Worm (Caenorhabditis elegans): ENCODE results near the gene C15H11.11.

ce11 chrV:14460122-14460521 lies 44.8 kb downstream of the C15H11.11 start:
- TF ChIP-seq egl-27 (tag; optimal IDR thresholded peaks at IDR 0.05) (no peak), jun-1 (tag; optimal IDR thresholded peaks at IDR 0.05) (no peak), nhr-11 (tag; optimal IDR thresholded peaks at IDR 0.05) (no peak), snpc-4 (tag; optimal IDR thresholded peaks at IDR 0.05) (no peak), mdl-1 (tag; optimal IDR thresholded peaks at IDR 0.05) (no peak), lin-39 (tag; optimal IDR thresholded peaks at IDR 0.05) (no peak), nhr-41 (GFP tag; IDR thresholded peaks at IDR 0.05) (no peak), unc-39 (tag; optimal IDR thresholded peaks at IDR 0.05) (no peak), dpl-1 (GFP tag; optimal IDR thresholded peaks at IDR 0.05) (no peak), lin-13 (GFP tag; optimal IDR thresholded peaks at IDR 0.05) (no peak), daf-16 (GFP tag; optimal IDR thresholded peaks at IDR 0.05) (no peak), daf-16 (tag; optimal IDR thresholded peaks at IDR 0.05) (no peak), ceh-82 (tag; optimal IDR thresholded peaks at IDR 0.05) (no peak), ceh-32 (tag; optimal IDR thresholded peaks at IDR 0.05; ENCODE audit: poor library complexity) (no peak)

All from whole organism, L4 larva.